Fruit fly (Drosophila melanogaster) whole organism, embryonic: ENCODE data around the gene RhoGAP5A.

Source experiments
- Atf6 ChIP-seq: fragments of 200-800 bp; sonication (Bioruptor generic); IDR thresholded peaks from 2 replicates; pipeline ENCODE4 v1.3.6; 2022; ENCODE audit warnings: missing biosample characterization, missing genetic modification characterization
- Awh ChIP-seq: fragments of 200-800 bp; sonication (Bioruptor generic); IDR thresholded peaks from 2 replicates; pipeline ENCODE4, ENCODE4 v1.3.6; 2022; ENCODE audit warnings: missing biosample characterization, missing genetic modification characterization
- B-H2 ChIP-seq: fragments of 200-800 bp; sonication (Bioruptor generic); optimal IDR thresholded peaks from 2 replicates; lab custom pipeline; 2018; ENCODE audit warnings: missing biosample characterization, mild to moderate bottlenecking, missing genetic modification characterization
- CG10462 ChIP-seq: fragments of 200-800 bp; sonication (Bioruptor generic); optimal IDR thresholded peaks from 2 replicates; lab custom pipeline; 2016; ENCODE audit warnings: missing biosample characterization, missing genetic modification characterization
- CG11085 ChIP-seq: fragments of 200-800 bp; sonication (Bioruptor generic); IDR thresholded peaks from 2 replicates; pipeline ENCODE4 v1.3.6; 2022; ENCODE audit warnings: missing biosample characterization, missing genetic modification characterization
- CG11560 ChIP-seq: fragments of 200-800 bp; sonication (Bioruptor generic); IDR thresholded peaks from 3 replicates; pipeline ENCODE4 v1.3.6; 2022; ENCODE audit warnings: missing biosample characterization, missing genetic modification characterization
- CG12744 ChIP-seq: fragments of 200-800 bp; sonication (Bioruptor generic); optimal IDR thresholded peaks from 2 replicates; lab custom pipeline; 2016; ENCODE audit warnings: missing biosample characterization, missing genetic modification characterization
- CG13123 ChIP-seq: fragments of 200-800 bp; sonication (Bioruptor generic); optimal IDR thresholded peaks from 2 replicates; lab custom pipeline; 2016; ENCODE audit warnings: missing biosample characterization, missing genetic modification characterization
- CG13287 ChIP-seq: fragments of 200-800 bp; sonication (Bioruptor generic); IDR thresholded peaks from 2 replicates; pipeline ENCODE4 v1.3.6; 2022; ENCODE audit warnings: missing biosample characterization, missing genetic modification characterization; ENCODE audit not compliant: partially characterized antibody
- CG14710 ChIP-seq: fragments of 200-800 bp; sonication (Bioruptor generic); optimal IDR thresholded peaks from 3 replicates; lab custom pipeline; 2019; ENCODE audit warnings: missing biosample characterization, mild to moderate bottlenecking, missing genetic modification characterization, moderate library complexity
- CG16815 ChIP-seq: fragments of 200-800 bp; sonication (Bioruptor generic); optimal IDR thresholded peaks from 3 replicates; lab custom pipeline; 2017; ENCODE audit warnings: missing biosample characterization, mild to moderate bottlenecking, missing genetic modification characterization
- CG17568 ChIP-seq: fragments of 200-800 bp; sonication (Bioruptor generic); optimal IDR thresholded peaks from 2 replicates; lab custom pipeline; 2018; ENCODE audit warnings: missing biosample characterization, mild to moderate bottlenecking, missing genetic modification characterization, moderate library complexity
- CG17802 ChIP-seq: fragments of 200-800 bp; sonication (Bioruptor generic); optimal IDR thresholded peaks from 2 replicates; lab custom pipeline; 2018; ENCODE audit warnings: missing biosample characterization, mild to moderate bottlenecking, missing genetic modification characterization, moderate library complexity
- CG18011 ChIP-seq: fragments of 200-800 bp; sonication (Bioruptor generic); optimal IDR thresholded peaks from 2 replicates; lab custom pipeline; 2017; ENCODE audit warnings: missing biosample characterization, missing genetic modification characterization, mild to moderate bottlenecking, moderate library complexity, missing genotype
- CG2712 ChIP-seq: fragments of 200-800 bp; optimal IDR thresholded peaks from 3 replicates; lab custom pipeline; 2019; ENCODE audit warnings: missing biosample characterization, mild to moderate bottlenecking, missing genetic modification characterization, moderate library complexity
- CG2889 ChIP-seq: fragments of 200-800 bp; sonication (Bioruptor generic); IDR thresholded peaks from 3 replicates; pipeline ENCODE4 v1.3.6; 2022; ENCODE audit warnings: missing biosample characterization, missing genetic modification characterization
- CG33557 ChIP-seq: fragments of 200-800 bp; sonication (Bioruptor generic); optimal IDR thresholded peaks from 2 replicates; lab custom pipeline; 2019; ENCODE audit warnings: missing biosample characterization, mild to moderate bottlenecking, missing genetic modification characterization, moderate library complexity
- CG34376 ChIP-seq: fragments of 200-800 bp; sonication (Bioruptor generic); optimal IDR thresholded peaks from 2 replicates; lab custom pipeline; 2018; ENCODE audit warnings: missing biosample characterization, mild to moderate bottlenecking, missing genetic modification characterization
- CG3847 ChIP-seq: fragments of 200-800 bp; sonication (Bioruptor generic); IDR thresholded peaks from 2 replicates; pipeline ENCODE4 v1.3.6; 2022; ENCODE audit warnings: missing biosample characterization, missing genetic modification characterization
- CG4282 ChIP-seq: fragments of 200-800 bp; sonication (Bioruptor generic); optimal IDR thresholded peaks from 2 replicates; lab custom pipeline; 2016; ENCODE audit warnings: missing biosample characterization, missing genetic modification characterization
- CG43689 ChIP-seq: fragments of 200-800 bp; sonication (Bioruptor generic); IDR thresholded peaks from 2 replicates; pipeline ENCODE4 v1.3.6; 2022; ENCODE audit warnings: missing biosample characterization, missing genetic modification characterization
- CG5245 ChIP-seq: fragments of 200-800 bp; sonication (Bioruptor generic); optimal IDR thresholded peaks from 3 replicates; lab custom pipeline; 2016; ENCODE audit warnings: missing biosample characterization, missing genetic modification characterization
- CG6175 ChIP-seq: fragments of 200-800 bp; sonication (Bioruptor generic); IDR thresholded peaks from 3 replicates; pipeline ENCODE4 v1.3.6; 2022; ENCODE audit warnings: missing biosample characterization, missing genetic modification characterization
- CG8089 ChIP-seq: fragments of 200-800 bp; sonication (Bioruptor generic); optimal IDR thresholded peaks from 3 replicates; lab custom pipeline; 2016; ENCODE audit warnings: missing biosample characterization, missing genetic modification characterization
- CG8478 ChIP-seq: fragments of >200 bp; optimal IDR thresholded peaks from 2 replicates; lab custom pipeline; 2018
- CG9932 ChIP-seq: fragments of 200-800 bp; sonication (Bioruptor generic); IDR thresholded peaks from 2 replicates; pipeline ENCODE4 v1.3.6; 2022; ENCODE audit warnings: missing biosample characterization, missing genetic modification characterization
- Camta ChIP-seq: fragments of 200-800 bp; sonication (Bioruptor generic); optimal IDR thresholded peaks from 2 replicates; lab custom pipeline; 2016; ENCODE audit warnings: missing biosample characterization, missing genetic modification characterization
- ERR ChIP-seq: fragments of 200-800 bp; sonication (Bioruptor generic); optimal IDR thresholded peaks from 2 replicates; lab custom pipeline; 2016; ENCODE audit warnings: missing biosample characterization, missing genetic modification characterization
- Lim3 ChIP-seq: fragments of 200-800 bp; sonication (Bioruptor generic); IDR thresholded peaks from 2 replicates; pipeline ENCODE4 v1.3.6; 2022; ENCODE audit warnings: missing biosample characterization, missing genetic modification characterization
- Myb ChIP-seq: fragments of 200-800 bp; sonication (Bioruptor generic); optimal IDR thresholded peaks from 2 replicates; lab custom pipeline; 2016; ENCODE audit warnings: missing biosample characterization, missing genetic modification characterization
- Nf-YA ChIP-seq: fragments of 200-800 bp; sonication (Bioruptor generic); IDR thresholded peaks from 2 replicates; pipeline ENCODE4 v1.3.6; 2022; ENCODE audit warnings: missing biosample characterization, missing genetic modification characterization
- Rfx ChIP-seq: fragments of 200-800 bp; sonication (Bioruptor generic); IDR thresholded peaks from 2 replicates; pipeline ENCODE4 v1.3.6; 2022; ENCODE audit warnings: missing biosample characterization, missing genetic modification characterization
- Sry-δ ChIP-seq: fragments of 200-800 bp; sonication (Bioruptor generic); optimal IDR thresholded peaks from 2 replicates; lab custom pipeline; 2016; ENCODE audit warnings: missing biosample characterization, missing genetic modification characterization
- Trl ChIP-seq, 3 experiments: fragments of >200 bp in 2 of 3; fragments of 200-800 bp in 1 of 3; sonication (Bioruptor generic) in 1 of 3; optimal IDR thresholded peaks; 2 replicates in 1 of 3; 3 replicates in 2 of 3; lab custom pipeline; 2016 to 2017; ENCODE audit warnings: missing biosample characterization in 1 of 3, missing genetic modification characterization in 1 of 3
- ara ChIP-seq: fragments of 200-800 bp; sonication (Bioruptor generic); IDR thresholded peaks from 2 replicates; pipeline ENCODE4 v1.3.6; 2022; ENCODE audit warnings: missing biosample characterization, missing genetic modification characterization
- az2 ChIP-seq: fragments of 200-800 bp; sonication (Bioruptor generic); optimal IDR thresholded peaks from 3 replicates; lab custom pipeline; 2016; ENCODE audit warnings: missing biosample characterization, missing genetic modification characterization
- btn ChIP-seq: fragments of 200-800 bp; sonication (Bioruptor generic); optimal IDR thresholded peaks from 2 replicates; lab custom pipeline; 2016; ENCODE audit warnings: missing biosample characterization, missing genetic modification characterization
- croc ChIP-seq: fragments of 200-800 bp; sonication (Bioruptor generic); conservative IDR thresholded peaks from 3 replicates; pipeline ENCODE4 v1.3.6; 2022; ENCODE audit warnings: missing biosample characterization, missing genetic modification characterization
- cwo ChIP-seq: fragments of 200-800 bp; sonication (Bioruptor generic); optimal IDR thresholded peaks from 3 replicates; lab custom pipeline; 2017; ENCODE audit warnings: missing biosample characterization, missing genetic modification characterization, mild to moderate bottlenecking, moderate library complexity, missing genetic modification reagents
- dm ChIP-seq: fragments of 200-800 bp; sonication (Bioruptor generic); optimal IDR thresholded peaks from 3 replicates; lab custom pipeline; 2016; ENCODE audit warnings: missing biosample characterization, missing genetic modification characterization
- pita ChIP-seq: fragments of 200-800 bp; sonication (Bioruptor generic); optimal IDR thresholded peaks from 2 replicates; lab custom pipeline; 2017; ENCODE audit warnings: missing biosample characterization, mild to moderate bottlenecking, missing genetic modification characterization
- pzg ChIP-seq: fragments of 200-800 bp; sonication (Bioruptor generic); optimal IDR thresholded peaks from 3 replicates; lab custom pipeline; 2018; ENCODE audit warnings: missing biosample characterization, mild to moderate bottlenecking, missing genetic modification characterization, moderate library complexity
- ranshi ChIP-seq: fragments of 200-800 bp; sonication (Bioruptor generic); IDR thresholded peaks from 2 replicates; pipeline ENCODE4 v1.3.6; 2022; ENCODE audit warnings: missing biosample characterization, missing genetic modification characterization
- repo ChIP-seq: fragments of 200-800 bp; sonication (Bioruptor generic); optimal IDR thresholded peaks from 2 replicates; lab custom pipeline; 2016; ENCODE audit warnings: missing biosample characterization, missing genetic modification characterization
- sd ChIP-seq: fragments of 200-800 bp; sonication (Bioruptor generic); optimal IDR thresholded peaks from 3 replicates; lab custom pipeline; 2018; ENCODE audit warnings: missing biosample characterization, mild to moderate bottlenecking, missing genetic modification characterization, moderate library complexity
- seq ChIP-seq: fragments of 200-800 bp; sonication (Bioruptor generic); IDR thresholded peaks from 2 replicates; pipeline ENCODE4 v1.3.6; 2022; ENCODE audit warnings: missing biosample characterization, missing genetic modification characterization
- sna ChIP-seq: fragments of 200-800 bp; sonication (Bioruptor generic); IDR thresholded peaks from 2 replicates; pipeline ENCODE4 v1.3.6; 2022; ENCODE audit warnings: missing biosample characterization, missing genetic modification characterization; ENCODE audit not compliant: partially characterized antibody
- stwl ChIP-seq: fragments of 200-800 bp; sonication (Bioruptor generic); optimal IDR thresholded peaks from 3 replicates; lab custom pipeline; 2018; ENCODE audit warnings: missing biosample characterization, mild to moderate bottlenecking, missing genetic modification characterization, moderate library complexity
- tna ChIP-seq: fragments of 200-800 bp; sonication (Bioruptor generic); IDR thresholded peaks from 2 replicates; pipeline ENCODE4 v1.3.6; 2022; ENCODE audit warnings: missing biosample characterization, missing genetic modification characterization; ENCODE audit not compliant: partially characterized antibody
- ttk ChIP-seq: fragments of 200-800 bp; sonication (Bioruptor generic); IDR thresholded peaks from 2 replicates; pipeline ENCODE4 v2.1.2; 2022; ENCODE audit warnings: missing biosample characterization, missing genetic modification characterization

RhoGAP5A gene

dm6 chrX:5621893-5622803 lies 3.5 kb upstream of the RhoGAP5A start, which contains the start of the genes Mlc-c and Pop1 (continued):
- TF ChIP-seq ttk (GFP tag; lab: Robert Waterston, UW) (no peak), ranshi (GFP tag; lab: Robert Waterston, UW) (no peak), Atf6 (no peak), CG8089 (GFP tag; lab: Kevin White, UChicago) (no peak), Trl (optimal IDR thresholded peaks at IDR 0.05; lab: Kevin White, UChicago) (no peak), Trl (GFP tag; optimal IDR thresholded peaks at IDR 0.05; lab: Kevin White, UChicago) (no peak), btn (GFP tag; lab: Kevin White, UChicago) (no peak), ara (GFP tag; lab: Robert Waterston, UW) (no peak), CG18011 (GFP tag; lab: Kevin White, UChicago) (no peak), CG12744 (GFP tag; lab: Kevin White, UChicago) (no peak), repo (GFP tag; lab: Kevin White, UChicago) (no peak), pita (no peak), Sry-δ (GFP tag; lab: Kevin White, UChicago) (peak; percentile 93), CG2889 (GFP tag; lab: Robert Waterston, UW) (no peak), croc (no peak), Lim3 (no peak), CG2712 (tag; lab: Kevin White, UChicago) (no peak), CG11560 (tag; lab: Robert Waterston, UW) (no peak), B-H2 (no peak), Awh (GFP tag; lab: Robert Waterston, UW) (no peak), seq (GFP tag; lab: Robert Waterston, UW) (no peak), Rfx (GFP tag; lab: Robert Waterston, UW) (peak; percentile 48), CG17802 (tag; lab: Kevin White, UChicago) (no peak), CG33557 (GFP tag; lab: Kevin White, UChicago) (no peak), CG13123 (GFP tag; lab: Kevin White, UChicago) (no peak), CG16815 (GFP tag; lab: Kevin White, UChicago) (no peak), CG14710 (peak; percentile 40), az2 (no peak), ERR (no peak), pzg (GFP tag; lab: Kevin White, UChicago) (peak; percentile 88), CG43689 (GFP tag; lab: Robert Waterston, UW) (no peak), CG34376 (GFP tag; lab: Kevin White, UChicago) (no peak), Myb (GFP tag; lab: Kevin White, UChicago) (peak; percentile 53), sd (peak; percentile 90), CG9932 (GFP tag; lab: Robert Waterston, UW) (peak; percentile 59; the same call in 1 of the 2 replicates), stwl (peak; percentile 60), cwo (GFP tag; lab: Kevin White, UChicago) (peak; percentile 60), CG8478 (lab: Kevin White, UChicago) (no peak), CG6175 (GFP tag; lab: Robert Waterston, UW) (no peak), CG5245 (GFP tag; lab: Kevin White, UChicago) (no peak), CG10462 (GFP tag; lab: Kevin White, UChicago) (no peak), dm (GFP tag; lab: Kevin White, UChicago) (peak; percentile 92), sna (GFP tag; lab: Robert Waterston, UW) (peak; percentile 82), CG4282 (GFP tag; lab: Kevin White, UChicago) (no peak), CG11085 (no peak), tna (GFP tag; lab: Robert Waterston, UW) (peak; percentile 88), Nf-YA (no peak), CG17568 (GFP tag; lab: Kevin White, UChicago) (no peak), CG3847 (GFP tag; lab: Robert Waterston, UW) (peak; percentile 63), Camta (no peak), CG13287 (GFP tag; lab: Robert Waterston, UW) (peak; percentile 90)
